Worm (Caenorhabditis elegans) whole organism, dauer: ENCODE results near the gene C49H3.6.

Experiments used
- unc-62 ChIP-seq: sonication (generic microtip); optimal IDR thresholded peaks from 2 replicates; lab custom pipeline; 2017; ENCODE audit warnings: missing biosample characterization, missing genetic modification reagents, missing genetic modification characterization

The C49H3.6 gene

DNA sequence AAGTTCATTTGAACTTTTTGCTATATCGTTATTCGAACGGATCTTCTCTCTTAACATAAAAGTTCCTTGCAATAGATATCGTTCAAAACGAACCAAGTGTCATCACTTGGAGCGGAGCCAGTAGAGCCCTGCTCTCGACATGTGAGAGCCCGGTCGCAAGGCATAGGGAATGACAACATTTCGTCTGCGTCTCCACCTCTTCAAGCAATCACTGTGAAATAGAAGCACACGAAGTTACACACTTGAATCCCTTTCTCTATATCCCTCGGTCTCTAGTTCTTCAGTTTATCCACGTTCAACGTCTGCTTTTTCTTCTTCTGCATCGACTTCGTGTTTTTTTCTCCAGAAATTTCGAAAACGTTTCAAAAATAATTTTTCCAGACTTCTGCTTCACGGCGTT lies at the start of gene C49H3.6:
TSS of gene C49H3.6 (plus strand) at position 380 of the 400 bp plus-strand sequence.
- TF ChIP-seq unc-62, result no peak

DNA sequence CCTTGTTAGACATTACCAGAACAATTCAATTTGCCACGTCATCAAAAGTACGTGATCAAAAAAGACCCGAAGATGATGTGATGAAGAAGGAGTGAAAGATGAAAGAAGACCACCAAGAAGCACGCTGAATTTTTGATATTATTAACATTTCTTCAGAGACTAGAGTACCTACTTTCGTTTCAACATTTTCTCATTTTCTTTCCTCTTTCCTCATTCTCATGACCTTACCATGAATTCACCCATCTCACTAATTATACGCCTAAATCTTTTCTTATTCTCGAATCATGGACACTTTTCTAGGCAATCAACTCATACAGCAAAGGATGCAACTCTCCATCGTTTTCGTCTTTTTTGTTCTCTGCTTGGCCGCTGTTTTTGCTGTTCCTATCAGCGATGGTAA lies 34.9 kb upstream of the C49H3.6 start, which contains the start of gene flp-10:
TSS of gene flp-10 (plus strand) at position 301 of the 400 bp plus-strand sequence.
- no peak for TF ChIP-seq unc-62

DNA sequence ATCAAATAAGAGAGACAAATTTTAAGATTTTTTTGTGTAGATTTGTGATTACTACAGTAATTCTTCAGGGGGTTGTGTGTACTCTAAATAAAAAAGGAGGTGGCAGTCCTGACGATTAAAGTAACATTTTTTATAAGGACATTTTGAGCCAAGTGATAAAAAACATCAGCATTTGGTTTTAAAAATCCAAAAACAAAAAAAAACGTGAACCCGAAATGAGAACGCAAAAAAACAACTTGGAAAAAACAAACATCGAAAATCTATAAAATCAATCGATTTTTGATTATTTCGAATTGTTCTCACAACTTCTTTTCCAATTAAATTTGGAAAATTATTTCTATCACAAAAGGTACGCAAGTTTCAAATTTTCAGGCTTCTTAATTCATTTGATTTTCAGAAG lies 33.1 kb upstream of the C49H3.6 start, which contains the start of gene T06C10.3:
TSS of gene T06C10.3 (plus strand) at position 301 of the 400 bp plus-strand sequence.
- TF ChIP-seq unc-62, result no peak

DNA sequence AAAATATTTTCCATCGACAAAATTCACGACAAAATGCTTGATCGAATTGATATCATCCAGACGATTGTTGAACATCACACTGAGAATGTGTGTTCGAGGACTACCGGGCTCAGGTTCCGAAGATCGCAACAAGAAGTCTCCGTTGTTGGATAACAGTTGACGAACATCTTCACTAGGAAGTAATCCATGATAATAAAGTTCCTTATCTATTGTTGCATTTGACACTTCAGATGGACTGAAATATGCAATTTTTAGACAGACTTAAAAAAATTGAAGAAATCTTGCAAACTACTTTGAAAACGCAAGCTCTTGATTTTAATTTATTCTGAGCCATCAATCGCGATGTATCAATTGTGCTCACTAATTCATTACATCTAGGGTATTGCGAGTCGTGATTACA lies 26.3 kb upstream of the C49H3.6 start:
- TF ChIP-seq unc-62, result no peak

DNA sequence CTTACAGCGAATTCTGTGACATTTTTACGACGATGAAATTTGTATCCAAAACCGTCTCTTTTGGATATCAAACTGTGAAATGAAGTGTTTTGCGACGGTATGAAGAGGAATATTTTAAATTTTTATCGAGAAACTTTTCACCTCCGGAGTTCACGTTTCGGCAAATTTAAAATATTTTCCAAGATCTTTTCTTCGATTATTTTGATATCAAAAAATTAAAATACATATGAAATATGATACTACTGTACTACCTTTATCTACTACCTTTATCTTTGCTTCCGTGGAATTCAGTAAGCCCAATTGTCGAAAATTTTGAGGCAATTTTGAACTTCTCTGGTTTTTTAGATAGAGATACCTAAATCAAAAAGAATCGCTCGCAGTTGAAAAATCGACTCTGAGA lies 25.8 kb upstream of the C49H3.6 start, which contains the start of gene kin-26:
TSS of gene kin-26 (minus strand) at position 101 of the 400 bp plus-strand sequence.
- no peak for TF ChIP-seq unc-62

DNA sequence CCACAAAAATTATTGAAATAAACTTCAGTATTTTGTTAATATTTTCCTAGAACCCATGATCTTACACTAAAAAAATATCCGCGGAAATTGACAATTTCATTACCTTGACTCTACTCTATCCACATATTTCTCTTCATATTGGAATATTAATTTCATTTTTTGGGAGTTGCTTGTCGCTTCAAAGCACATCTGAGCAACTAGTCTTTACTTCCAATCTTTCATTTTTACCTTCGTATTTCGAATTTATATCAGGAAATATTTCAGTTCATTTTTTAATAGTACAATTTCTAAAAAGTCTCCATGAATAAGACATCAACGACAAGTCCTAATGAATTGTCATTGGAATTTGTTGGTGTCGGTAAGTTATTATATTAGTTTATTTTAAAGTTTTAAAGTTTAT lies 24.5 kb upstream of the C49H3.6 start, which contains the start of gene srt-73:
TSS of gene srt-73 (plus strand) at position 301 of the 400 bp plus-strand sequence.
- no peak for TF ChIP-seq unc-62

DNA sequence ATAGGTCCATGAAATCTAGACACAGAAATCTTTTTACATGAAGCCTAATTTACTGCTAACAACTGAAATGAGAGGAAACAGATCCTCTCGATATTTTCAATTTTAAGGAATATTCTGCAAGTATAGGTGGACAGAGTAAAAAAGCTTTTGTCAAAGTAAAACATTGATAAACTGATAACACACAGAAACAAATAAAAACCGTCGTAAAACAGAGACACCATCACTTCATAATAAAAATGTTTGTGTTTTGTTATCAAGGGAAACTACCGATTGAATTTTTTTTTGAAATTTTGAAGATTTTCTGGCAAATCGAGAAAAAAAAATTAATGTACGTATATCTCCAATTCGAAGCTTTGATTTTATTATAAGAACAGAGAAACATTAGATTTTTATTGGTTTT lies 22.4 kb upstream of the C49H3.6 start:
- TF ChIP-seq unc-62, result no peak

DNA sequence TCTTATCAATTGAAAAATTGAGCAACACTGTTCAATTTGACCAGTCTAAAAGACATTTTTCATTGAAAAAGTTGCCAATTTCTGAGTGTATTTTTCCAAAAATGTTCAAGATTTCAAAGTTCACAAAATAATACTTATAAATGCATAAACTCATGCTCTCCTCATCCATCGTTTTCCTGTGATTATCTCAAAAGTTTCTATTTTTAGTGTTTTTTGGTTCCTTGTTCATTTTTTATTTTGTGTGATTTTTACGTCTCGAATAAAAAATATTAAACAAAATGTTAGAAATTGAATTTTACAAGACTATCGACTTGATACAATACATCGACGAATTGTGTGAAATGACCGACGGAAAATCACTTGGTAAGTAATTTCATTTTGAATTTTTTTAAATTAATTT lies 21.8 kb upstream of the C49H3.6 start, which contains the start of gene atic-1:
TSS of gene atic-1 (plus strand) at position 301 of the 400 bp plus-strand sequence.
- no peak for TF ChIP-seq unc-62

DNA sequence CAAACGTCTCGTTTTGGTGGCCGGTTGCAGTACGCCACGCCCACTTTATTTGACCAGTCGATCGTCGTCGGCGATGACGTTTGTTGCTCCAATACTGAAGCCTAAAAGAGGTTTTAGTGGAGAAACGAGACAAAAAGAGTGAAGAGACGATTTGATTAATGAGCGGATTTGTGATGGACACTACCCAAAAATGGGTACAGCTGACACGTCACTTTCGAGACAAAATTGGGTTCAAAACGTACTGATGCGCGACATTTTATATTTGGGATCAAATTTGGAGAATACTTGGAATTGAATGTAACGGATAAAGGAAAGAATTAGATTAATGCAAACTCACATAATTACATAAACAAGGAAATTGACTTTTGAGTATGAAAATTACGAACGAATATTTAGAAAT lies 6.1 kb upstream of the C49H3.6 start, which contains the start of gene ilys-4:
TSS of gene ilys-4 (minus strand) at position 101 of the 400 bp plus-strand sequence.
- TF ChIP-seq unc-62, result no peak

DNA sequence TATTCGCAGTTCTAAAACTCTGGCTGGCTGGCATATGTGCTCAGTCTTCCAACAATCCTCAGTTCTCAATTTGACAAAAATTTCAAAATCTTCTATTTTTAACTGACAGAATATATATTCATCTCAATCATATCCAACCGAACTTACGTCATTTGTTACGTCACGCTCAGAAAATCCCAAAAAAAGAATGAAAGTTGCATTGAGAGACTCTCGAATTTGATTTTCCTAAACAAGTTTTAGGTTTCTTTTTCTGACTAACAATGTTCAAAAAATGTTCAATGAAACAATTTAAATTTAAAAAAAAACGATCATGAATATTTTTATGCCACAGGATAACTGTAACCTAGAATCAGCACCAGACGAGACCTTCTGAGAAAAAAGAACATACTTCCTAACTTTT lies 5.6 kb upstream of the C49H3.6 start:
- no peak for TF ChIP-seq unc-62

DNA sequence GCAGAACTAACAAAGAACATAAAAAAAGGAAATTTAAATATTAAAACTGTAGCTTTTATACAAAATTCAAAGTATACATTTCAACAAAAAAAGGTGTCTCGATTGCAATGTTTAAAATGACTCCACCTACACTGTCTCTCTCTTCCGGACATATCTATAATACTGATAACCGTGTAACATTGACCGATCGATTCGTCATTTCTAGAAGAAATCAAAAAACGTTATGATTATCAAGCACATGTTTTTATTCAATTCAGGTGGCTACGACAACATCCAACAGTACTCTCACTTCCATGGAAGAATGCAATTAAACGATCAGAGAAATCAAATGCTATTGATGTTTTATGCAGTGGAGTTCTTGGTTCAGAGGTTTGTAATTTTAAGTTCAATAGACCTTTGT lies 5.0 kb upstream of the C49H3.6 start:
- no peak for TF ChIP-seq unc-62

DNA sequence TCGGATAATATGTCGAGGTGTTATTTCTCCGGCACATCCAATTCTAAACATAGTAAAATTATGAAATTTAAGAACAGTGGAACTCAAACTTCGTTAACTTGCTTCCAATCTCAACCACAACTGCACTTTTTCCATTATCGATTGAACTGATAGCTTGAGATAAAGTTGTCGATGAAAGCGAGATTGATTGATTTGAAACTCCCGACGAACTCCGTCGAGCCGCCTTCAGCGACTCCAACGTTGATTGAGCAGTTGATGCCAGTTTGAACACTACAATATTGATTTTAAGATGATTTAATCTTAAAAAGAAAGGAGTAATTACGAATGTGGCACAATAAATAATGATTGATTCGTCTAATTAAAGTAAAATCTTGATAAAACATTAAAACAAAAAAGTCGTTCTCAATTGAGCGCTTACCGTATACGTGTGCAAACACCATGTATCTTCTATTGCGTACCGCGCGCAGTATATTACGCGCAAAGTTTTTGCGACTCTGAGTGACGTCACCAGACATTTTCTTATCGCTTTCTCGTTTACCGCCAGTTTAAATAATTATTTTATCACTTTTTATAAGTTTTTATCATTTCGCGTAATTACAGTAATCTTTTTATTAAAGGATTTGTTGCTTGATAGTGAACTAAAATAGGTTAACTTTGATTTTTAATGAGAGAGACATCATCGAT lies 1.2 kb upstream of the C49H3.6 start, which contains the start of gene arp-11:
TSS of gene arp-11 (minus strand) at position 51 of the 684 bp plus-strand sequence.
- no peak for TF ChIP-seq unc-62

DNA sequence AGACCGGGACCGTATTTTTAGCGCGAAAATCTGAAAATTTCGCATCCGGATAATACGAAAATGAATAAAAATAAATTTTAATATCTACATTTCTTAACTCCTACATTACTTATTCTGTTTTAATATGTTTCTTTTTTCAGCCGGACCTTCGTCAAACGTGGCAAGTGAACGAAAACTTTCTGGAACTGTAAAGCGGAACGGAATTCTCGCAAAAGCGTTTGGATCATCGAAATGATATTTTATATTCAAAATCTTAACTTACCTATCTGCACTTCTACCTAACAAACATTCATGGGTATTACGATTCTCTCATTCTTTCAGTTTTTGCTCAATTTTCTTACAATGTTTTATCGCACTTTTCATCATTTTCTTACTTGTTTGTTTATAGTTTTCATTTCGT lies 3.1 kb downstream of the C49H3.6 start:
- TF ChIP-seq unc-62, result no peak

DNA sequence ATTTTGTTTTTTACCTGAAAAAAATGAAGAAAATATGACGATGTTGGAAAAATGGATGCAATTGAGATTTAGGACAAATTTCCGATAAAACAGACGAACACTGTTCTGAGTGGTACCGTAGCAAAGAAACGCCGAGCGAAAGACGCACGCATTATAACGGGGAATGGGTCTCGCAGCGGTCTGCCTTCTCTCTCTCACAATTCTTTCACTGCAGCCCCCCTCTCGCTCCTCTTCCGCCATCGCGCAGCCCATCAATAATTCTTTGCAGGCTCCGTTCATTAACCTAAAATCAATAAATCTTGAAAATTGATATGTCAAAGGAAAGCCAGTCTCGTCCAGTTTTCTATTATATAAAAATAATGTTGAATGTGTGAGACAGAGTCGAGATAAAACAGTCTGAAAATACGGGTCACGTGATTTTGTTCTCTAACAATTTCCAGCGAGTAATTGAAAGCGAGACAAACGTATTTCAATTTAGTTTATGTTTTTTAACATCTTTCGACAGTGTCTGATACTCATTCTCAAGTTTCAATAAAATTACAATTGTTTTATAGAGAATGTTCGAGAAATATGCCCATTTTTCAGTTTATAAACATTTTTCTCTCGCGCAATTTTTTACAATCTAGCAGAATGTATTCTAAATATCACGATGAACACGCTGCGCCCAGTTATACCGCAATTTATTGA lies 6.1 kb downstream of the C49H3.6 start:
- TF ChIP-seq unc-62, result no peak

DNA sequence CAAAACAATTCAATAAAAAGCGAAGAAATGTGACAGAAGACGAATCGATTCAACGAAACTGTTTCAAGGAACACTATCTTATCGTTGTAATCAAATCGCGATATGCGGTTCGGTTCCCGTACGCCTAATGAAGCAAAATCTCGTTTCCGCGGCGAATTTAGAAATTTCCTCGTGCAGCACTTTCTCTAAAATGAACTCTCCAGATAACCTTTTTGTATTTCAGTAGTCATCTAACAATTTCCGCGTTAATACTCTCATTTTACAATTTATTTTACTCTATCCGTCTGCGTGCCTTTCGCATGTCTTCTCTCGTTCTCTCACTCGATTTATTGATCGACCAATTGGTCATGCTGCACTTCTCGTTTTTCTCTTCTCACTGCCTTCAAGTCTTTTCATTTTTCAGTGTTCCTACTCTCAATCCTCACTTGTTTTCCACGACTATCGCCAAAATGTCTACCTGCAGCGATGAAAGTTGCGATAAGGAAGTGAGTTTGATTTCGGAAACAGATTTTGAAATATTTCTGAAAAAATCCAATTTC lies 6.7 kb downstream of the C49H3.6 start, which contains the start of the genes npp-27 and ntl-4:
TSS of gene npp-27 (minus strand) at position 51 of the 539 bp plus-strand sequence.
TSS of gene ntl-4 (plus strand) at position 379 of the 539 bp plus-strand sequence.
- TF ChIP-seq unc-62, result no peak

DNA sequence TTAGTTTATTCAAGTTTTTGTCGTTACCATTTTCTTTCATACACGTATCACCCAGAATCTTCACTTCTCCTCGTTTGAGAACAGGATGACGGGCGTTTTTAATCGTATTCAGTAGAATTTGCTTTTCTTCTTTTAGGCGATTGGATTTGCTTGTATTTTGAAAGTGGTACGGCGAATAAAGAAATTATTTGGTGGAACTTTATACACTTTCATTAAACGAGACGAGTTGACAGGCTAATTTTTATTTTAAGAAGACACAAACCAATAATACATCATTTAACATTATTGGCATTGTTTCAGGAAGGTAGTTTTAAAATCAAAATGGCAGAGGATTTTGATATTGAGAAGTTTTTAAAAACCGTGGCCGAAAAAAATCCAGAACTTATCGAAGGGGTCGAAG lies 11.5 kb downstream of the C49H3.6 start, which contains the start of gene C49H3.4:
TSS of gene C49H3.4 (plus strand) at position 301 of the 400 bp plus-strand sequence.
- no peak for TF ChIP-seq unc-62

DNA sequence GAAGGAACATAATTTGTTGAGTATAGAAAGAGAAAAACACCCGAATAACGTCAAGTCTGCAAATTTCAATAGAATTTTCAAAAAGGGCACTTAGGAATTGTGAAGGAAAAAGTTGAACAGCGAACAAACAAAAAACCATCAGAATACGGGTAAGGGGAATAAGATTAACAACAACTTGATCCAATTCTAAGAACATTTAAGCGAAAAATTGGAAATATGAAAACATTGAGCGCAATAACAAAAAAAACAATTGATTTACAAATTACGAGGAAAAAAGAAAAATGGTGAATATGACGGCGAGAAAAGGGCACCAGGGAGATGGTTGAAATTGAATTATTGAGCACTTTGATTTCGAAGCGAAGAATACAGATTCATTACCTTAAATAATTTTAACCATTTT lies 13.4 kb downstream of the C49H3.6 start:
- no peak for TF ChIP-seq unc-62
